Fruit fly (Drosophila melanogaster): ENCODE results near the gene osa.

- TF ChIP-seq h (optimal IDR thresholded peaks at IDR 0.05) (no peak), ttk (optimal IDR thresholded peaks at IDR 0.05) (no peak)
Measured at dm6 chr3R:17725558-17725957, 7.4 kb upstream of the osa start, which contains the start of gene Lgr1.

Data from Kc167 (cell line).